Worm (Caenorhabditis elegans): ENCODE data around the gene rps-5.
A peak's percentile ranks its signal among the peaks of the same experiment; 100 is the strongest.

- TF ChIP-seq ama-1 (optimal IDR thresholded peaks at IDR 0.05) (peak; percentile 5), ama-1 (GFP tag; optimal IDR thresholded peaks at IDR 0.05) (no peak), egl-44 (GFP tag; IDR thresholded peaks at IDR 0.05) (no peak), C06A6.2 (GFP tag; conservative IDR thresholded peaks at IDR 0.05) (no peak), T26A5.8 (tag; optimal IDR thresholded peaks at IDR 0.05) (no peak), ceh-100 (GFP tag; IDR thresholded peaks at IDR 0.05) (no peak), ccch-3 (GFP tag; optimal IDR thresholded peaks at IDR 0.05) (no peak), snpc-4 (GFP tag; optimal IDR thresholded peaks at IDR 0.05) (no peak), snpc-4 (tag; optimal IDR thresholded peaks at IDR 0.05) (no peak), B0336.3 (GFP tag; IDR thresholded peaks at IDR 0.05) (no peak), madf-6 (GFP tag; IDR thresholded peaks at IDR 0.05) (no peak), F23B12.7 (tag; optimal IDR thresholded peaks at IDR 0.05; ENCODE audit: insufficient read depth) (no peak), unc-62 (GFP tag; optimal IDR thresholded peaks at IDR 0.05) (no peak), atf-7 (tag; optimal IDR thresholded peaks at IDR 0.05) (no peak), D2030.7 (GFP tag; IDR thresholded peaks at IDR 0.05) (no peak), nfya-1 (tag; optimal IDR thresholded peaks at IDR 0.05; ENCODE audit: borderline replicate concordance, insufficient read depth) (no peak)
Observed at ce11 chrIV:11119972-11120562, 9.2 kb upstream of the rps-5 start.

Measured in whole organism, young adult.